Fruit fly (Drosophila melanogaster) whole organism, embryonic: ENCODE data around the gene Idua.
A peak's percentile ranks its signal among the peaks of the same experiment; 100 is the strongest.

Source experiments
- ATbp ChIP-seq: fragments of 200-800 bp; sonication (Bioruptor generic); optimal IDR thresholded peaks from 2 replicates; lab custom pipeline; 2017; ENCODE audit warnings: missing biosample characterization, mild to moderate bottlenecking, missing genetic modification characterization, missing genetic modification reagents
- Antp ChIP-seq: fragments of 200-800 bp; sonication (Bioruptor generic); optimal IDR thresholded peaks from 3 replicates; lab custom pipeline; 2016; ENCODE audit warnings: missing biosample characterization, missing genetic modification characterization
- Bdp1 ChIP-seq: fragments of 200-800 bp; sonication (Bioruptor generic); optimal IDR thresholded peaks from 3 replicates; lab custom pipeline; 2016; ENCODE audit warnings: missing biosample characterization, missing genetic modification characterization
- Bgb ChIP-seq: fragments of 200-800 bp; sonication (Bioruptor generic); IDR thresholded peaks from 2 replicates; pipeline ENCODE4 v1.3.6; 2022; ENCODE audit warnings: missing biosample characterization, missing genetic modification characterization; ENCODE audit not compliant: partially characterized antibody
- CG10366 ChIP-seq: fragments of 200-800 bp; sonication (Bioruptor generic); IDR thresholded peaks from 2 replicates; pipeline ENCODE4 v1.3.6; 2022; ENCODE audit warnings: missing biosample characterization, missing genetic modification characterization
- CG10543 ChIP-seq: fragments of 200-800 bp; sonication (Bioruptor generic); optimal IDR thresholded peaks from 3 replicates; lab custom pipeline; 2017; ENCODE audit warnings: missing biosample characterization, mild to moderate bottlenecking, missing genetic modification characterization, moderate library complexity
- CG11696 ChIP-seq: fragments of 200-800 bp; sonication (Bioruptor generic); IDR thresholded peaks from 2 replicates; pipeline ENCODE4 v1.3.6; 2022; ENCODE audit warnings: missing biosample characterization, missing genetic modification characterization
- CG1233 ChIP-seq: fragments of 200-800 bp; sonication (Bioruptor generic); optimal IDR thresholded peaks from 4 replicates; lab custom pipeline; 2018; ENCODE audit warnings: missing biosample characterization, mild to moderate bottlenecking, missing genetic modification characterization
- CG12769 ChIP-seq: fragments of 200-800 bp; sonication (Bioruptor generic); optimal IDR thresholded peaks from 2 replicates; lab custom pipeline; 2019; ENCODE audit warnings: missing biosample characterization, mild to moderate bottlenecking, missing genetic modification characterization, moderate library complexity
- CG13424 ChIP-seq: fragments of 200-800 bp; sonication (Bioruptor generic); optimal IDR thresholded peaks from 2 replicates; lab custom pipeline; 2019; ENCODE audit warnings: missing biosample characterization, mild to moderate bottlenecking, missing genetic modification characterization, moderate library complexity
- CG1603 ChIP-seq: fragments of 200-800 bp; sonication (Bioruptor generic); optimal IDR thresholded peaks from 2 replicates; lab custom pipeline; 2019; ENCODE audit warnings: missing biosample characterization, mild to moderate bottlenecking, missing genetic modification characterization, moderate library complexity
- CG17385 ChIP-seq: fragments of 200-800 bp; sonication (Bioruptor generic); optimal IDR thresholded peaks from 3 replicates; lab custom pipeline; 2018; ENCODE audit warnings: missing biosample characterization, mild to moderate bottlenecking, missing genetic modification characterization
- CG18599 ChIP-seq: fragments of 200-800 bp; sonication (Bioruptor generic); optimal IDR thresholded peaks from 3 replicates; lab custom pipeline; 2017; ENCODE audit warnings: missing biosample characterization, missing genetic modification characterization, mild to moderate bottlenecking, moderate library complexity, missing genetic modification reagents
- CG2129 ChIP-seq: fragments of 200-800 bp; sonication (Bioruptor generic); IDR thresholded peaks from 2 replicates; pipeline ENCODE4 v1.3.6; 2022; ENCODE audit warnings: missing biosample characterization, missing genetic modification characterization; ENCODE audit not compliant: partially characterized antibody
- CG2678 ChIP-seq: fragments of 200-800 bp; sonication (Bioruptor generic); optimal IDR thresholded peaks from 3 replicates; lab custom pipeline; 2019; ENCODE audit warnings: missing biosample characterization, mild to moderate bottlenecking, missing genetic modification characterization, moderate library complexity
- CG31224 ChIP-seq: fragments of 200-800 bp; sonication (Bioruptor generic); IDR thresholded peaks from 2 replicates; pipeline ENCODE4 v1.3.6; 2022; ENCODE audit warnings: missing biosample characterization, missing genetic modification characterization
- CG32767 ChIP-seq: fragments of 200-800 bp; sonication (Bioruptor generic); IDR thresholded peaks from 2 replicates; pipeline ENCODE4 v1.3.6; 2022; ENCODE audit warnings: missing biosample characterization, missing genetic modification characterization
- CG33557 ChIP-seq: fragments of 200-800 bp; sonication (Bioruptor generic); optimal IDR thresholded peaks from 2 replicates; lab custom pipeline; 2019; ENCODE audit warnings: missing biosample characterization, mild to moderate bottlenecking, missing genetic modification characterization, moderate library complexity
- CG4282 ChIP-seq: fragments of 200-800 bp; sonication (Bioruptor generic); optimal IDR thresholded peaks from 2 replicates; lab custom pipeline; 2016; ENCODE audit warnings: missing biosample characterization, missing genetic modification characterization
- CG5180 ChIP-seq: fragments of 200-800 bp; sonication (Bioruptor generic); optimal IDR thresholded peaks from 3 replicates; lab custom pipeline; 2017; ENCODE audit warnings: missing biosample characterization, missing genetic modification characterization, mild to moderate bottlenecking, moderate library complexity, missing genetic modification reagents
- CG6175 ChIP-seq: fragments of 200-800 bp; sonication (Bioruptor generic); IDR thresholded peaks from 3 replicates; pipeline ENCODE4 v1.3.6; 2022; ENCODE audit warnings: missing biosample characterization, missing genetic modification characterization
- CG6683 ChIP-seq: fragments of 200-800 bp; sonication (Bioruptor generic); optimal IDR thresholded peaks from 2 replicates; lab custom pipeline; 2017; ENCODE audit warnings: missing biosample characterization, mild to moderate bottlenecking, missing genetic modification characterization, missing genetic modification reagents
- CG7271 ChIP-seq: fragments of 200-800 bp; sonication (Bioruptor generic); optimal IDR thresholded peaks from 2 replicates; lab custom pipeline; 2018; ENCODE audit warnings: missing biosample characterization, mild to moderate bottlenecking, missing genetic modification characterization, moderate library complexity
- CG9876 ChIP-seq: fragments of 200-800 bp; sonication (Bioruptor generic); optimal IDR thresholded peaks from 2 replicates; lab custom pipeline; 2016; ENCODE audit warnings: missing biosample characterization, missing genetic modification characterization
- Camta ChIP-seq: fragments of 200-800 bp; sonication (Bioruptor generic); optimal IDR thresholded peaks from 2 replicates; lab custom pipeline; 2016; ENCODE audit warnings: missing biosample characterization, missing genetic modification characterization
- Lpt ChIP-seq: fragments of >200 bp; optimal IDR thresholded peaks from 2 replicates; lab custom pipeline; 2018; ENCODE audit warnings: missing biosample characterization, missing genetic modification characterization
- NK7.1 ChIP-seq: fragments of 200-800 bp; sonication (Bioruptor generic); optimal IDR thresholded peaks from 3 replicates; lab custom pipeline; 2016; ENCODE audit warnings: missing biosample characterization, missing genetic modification characterization
- Oaz ChIP-seq: fragments of 200-800 bp; sonication (Bioruptor generic); IDR thresholded peaks from 2 replicates; pipeline ENCODE4 v1.3.6; 2022; ENCODE audit warnings: missing biosample characterization, missing genetic modification characterization
- Oli ChIP-seq: fragments of 200-800 bp; sonication (Bioruptor generic); optimal IDR thresholded peaks from 2 replicates; lab custom pipeline; 2018; ENCODE audit warnings: missing biosample characterization, mild to moderate bottlenecking, missing genetic modification characterization, moderate library complexity
- al ChIP-seq: fragments of 200-800 bp; sonication (Bioruptor generic); IDR thresholded peaks from 2 replicates; pipeline ENCODE4 v1.3.6; 2022; ENCODE audit warnings: missing biosample characterization, missing genetic modification characterization
- ap ChIP-seq: fragments of 200-800 bp; sonication (Bioruptor generic); IDR thresholded peaks from 2 replicates; pipeline ENCODE4 v1.3.6; 2022; ENCODE audit warnings: missing biosample characterization, missing genetic modification characterization
- btn ChIP-seq: fragments of 200-800 bp; sonication (Bioruptor generic); optimal IDR thresholded peaks from 2 replicates; lab custom pipeline; 2016; ENCODE audit warnings: missing biosample characterization, missing genetic modification characterization
- chn ChIP-seq: fragments of 200-800 bp; sonication (Bioruptor generic); optimal IDR thresholded peaks from 2 replicates; lab custom pipeline; 2016; ENCODE audit warnings: missing biosample characterization, missing genetic modification characterization
- crol ChIP-seq: fragments of 200-800 bp; sonication (Bioruptor generic); IDR thresholded peaks from 2 replicates; pipeline ENCODE4 v1.3.6; 2022; ENCODE audit warnings: missing biosample characterization, missing genetic modification characterization
- en ChIP-seq: fragments of 200-800 bp; sonication (Bioruptor generic); optimal IDR thresholded peaks from 2 replicates; lab custom pipeline; 2016; ENCODE audit warnings: missing biosample characterization, missing genetic modification characterization
- ewg ChIP-seq: fragments of 200-800 bp; sonication (Bioruptor generic); optimal IDR thresholded peaks from 3 replicates; lab custom pipeline; 2017; ENCODE audit warnings: mild to moderate bottlenecking, missing biosample characterization, missing genetic modification reagents, missing genetic modification characterization
- hbn ChIP-seq: fragments of 200-800 bp; sonication (Bioruptor generic); IDR thresholded peaks from 2 replicates; pipeline ENCODE4 v1.3.6; 2022; ENCODE audit warnings: missing biosample characterization, missing genetic modification characterization; ENCODE audit not compliant: partially characterized antibody
- hth ChIP-seq: fragments of >200 bp; optimal IDR thresholded peaks from 2 replicates; lab custom pipeline; 2017; ENCODE audit warnings: inconsistent platforms
- nerfin-2 ChIP-seq: fragments of 200-800 bp; sonication (Bioruptor generic); IDR thresholded peaks from 2 replicates; pipeline ENCODE4 v1.3.6; 2022; ENCODE audit warnings: missing biosample characterization, missing genetic modification characterization; ENCODE audit not compliant: partially characterized antibody
- peb ChIP-seq: fragments of 200-800 bp; sonication (Bioruptor generic); IDR thresholded peaks from 2 replicates; pipeline ENCODE4 v1.3.6; 2022; ENCODE audit warnings: missing biosample characterization, missing genetic modification characterization
- prd ChIP-seq, 3 experiments: fragments of >200 bp in 2 of 3; fragments of 200-800 bp in 1 of 3; sonication (Bioruptor generic) in 1 of 3; optimal IDR thresholded peaks in 2 of 3; IDR thresholded peaks in 1 of 3; 2 replicates in 2 of 3; 3 replicates in 1 of 3; pipeline versions ENCODE4 v1.3.6 to Lab custom; 2017 to 2022; ENCODE audit warnings: missing biosample characterization in 1 of 3, missing genetic modification characterization in 1 of 3
- sens ChIP-seq: fragments of 200-800 bp; sonication (Bioruptor generic); peaks from one replicate; lab custom pipeline; 2016; ENCODE audit warnings: missing biosample characterization, missing genetic modification characterization
- sima ChIP-seq: fragments of 200-800 bp; sonication (Bioruptor generic); optimal IDR thresholded peaks from 2 replicates; lab custom pipeline; 2016; ENCODE audit warnings: missing biosample characterization, missing genetic modification characterization
- sna ChIP-seq: fragments of 200-800 bp; sonication (Bioruptor generic); IDR thresholded peaks from 2 replicates; pipeline ENCODE4 v1.3.6; 2022; ENCODE audit warnings: missing biosample characterization, missing genetic modification characterization; ENCODE audit not compliant: partially characterized antibody
- sqz ChIP-seq: fragments of 200-800 bp; sonication (Bioruptor generic); optimal IDR thresholded peaks from 3 replicates; lab custom pipeline; 2018; ENCODE audit warnings: missing biosample characterization, mild to moderate bottlenecking, missing genetic modification characterization
- tap ChIP-seq: fragments of 200-800 bp; optimal IDR thresholded peaks from 3 replicates; lab custom pipeline; 2019; ENCODE audit warnings: missing biosample characterization, mild to moderate bottlenecking, missing genetic modification characterization, moderate library complexity
- trh ChIP-seq: fragments of 200-800 bp; sonication (Bioruptor generic); optimal IDR thresholded peaks from 2 replicates; lab custom pipeline; 2016; ENCODE audit warnings: missing biosample characterization, missing genetic modification characterization
- vfl ChIP-seq: fragments of 200-800 bp; sonication (Bioruptor generic); optimal IDR thresholded peaks from 2 replicates; lab custom pipeline; 2016; ENCODE audit warnings: missing biosample characterization, missing genetic modification characterization
- zen ChIP-seq: fragments of 200-800 bp; sonication (Bioruptor generic); optimal IDR thresholded peaks from 3 replicates; lab custom pipeline; 2018; ENCODE audit warnings: missing biosample characterization, mild to moderate bottlenecking, missing genetic modification characterization, moderate library complexity

The Idua gene

DNA sequence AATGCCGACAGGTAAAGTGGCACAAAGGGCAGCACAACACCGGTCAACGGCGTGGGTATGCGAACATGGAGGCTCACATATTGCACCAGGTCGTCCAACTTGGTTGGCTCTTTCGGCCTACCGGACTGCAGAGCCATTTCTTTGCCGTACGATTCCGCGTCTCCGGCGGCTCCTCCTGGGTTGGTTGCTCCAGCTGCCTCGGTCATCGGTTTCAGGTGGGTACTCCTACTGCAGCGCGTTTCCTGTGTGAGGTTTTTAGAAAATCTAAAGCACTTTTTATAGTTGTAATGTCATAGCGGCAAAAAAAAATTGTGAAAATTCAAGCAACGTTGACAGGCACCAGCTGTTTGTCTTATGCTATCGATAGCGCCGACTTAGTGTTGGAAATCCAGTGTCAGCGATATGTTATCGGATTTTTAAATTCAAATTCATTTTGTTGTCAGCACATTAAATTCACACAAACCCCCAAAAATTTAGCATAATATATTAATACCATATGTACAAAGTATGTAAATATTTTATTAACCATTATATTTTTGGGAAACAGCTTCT, 7.2 kb upstream of the Idua start, which contains the start of gene CG6230 (continued):
- no peak for TF ChIP-seq peb
- TF ChIP-seq CG18599: no peak
- TF ChIP-seq CG6175 (GFP tag; lab: Robert Waterston, UW): no peak
- TF ChIP-seq Lpt (GFP tag; lab: Kevin White, UChicago): no peak
- no peak for TF ChIP-seq Oli (tag; lab: Kevin White, UChicago)
- TF ChIP-seq trh (GFP tag; lab: Kevin White, UChicago): no peak
- no peak for TF ChIP-seq sima (GFP tag; lab: Kevin White, UChicago)
- TF ChIP-seq CG33557 (GFP tag; lab: Kevin White, UChicago): no peak
- peak; percentile 71 for TF ChIP-seq Bgb (GFP tag; lab: Robert Waterston, UW)
- TF ChIP-seq CG2129 (GFP tag; lab: Robert Waterston, UW): peak; percentile 33; the same call in 1 of the 2 replicates
- TF ChIP-seq al (GFP tag; lab: Robert Waterston, UW): no peak
- TF ChIP-seq Antp (GFP tag; lab: Kevin White, UChicago): no peak
- no peak for TF ChIP-seq CG7271 (tag; lab: Kevin White, UChicago)
- TF ChIP-seq CG32767 (GFP tag; lab: Robert Waterston, UW): no peak
- no peak for TF ChIP-seq ATbp (GFP tag; lab: Kevin White, UChicago)
- no peak for TF ChIP-seq vfl (GFP tag; lab: Kevin White, UChicago)

DNA sequence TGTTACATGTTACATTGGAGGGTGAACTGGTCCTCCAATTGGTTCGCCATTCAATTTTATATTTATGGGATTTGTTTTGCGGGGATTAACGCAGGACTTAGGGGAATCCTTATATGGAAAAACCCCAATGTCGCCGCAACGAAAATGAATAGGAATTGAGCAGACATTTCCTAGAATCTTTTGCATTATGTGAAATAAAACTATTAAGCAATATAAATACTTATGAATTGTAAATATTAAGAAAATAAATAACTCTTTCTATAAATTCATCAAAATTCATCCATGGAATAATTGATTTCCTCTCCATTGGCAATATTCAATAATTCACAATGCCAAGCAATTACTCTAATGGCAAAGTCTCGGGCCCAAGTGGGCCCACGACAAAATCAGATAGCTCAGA, 853 bp upstream of the Idua start, which contains the start of gene Gr32a:
Gene Gr32a (plus strand): TSS at position 301 of the 400 bp plus-strand sequence.
- TF ChIP-seq ap: no peak
- TF ChIP-seq CG1233 (GFP tag; lab: Kevin White, UChicago): no peak
- TF ChIP-seq Oaz (GFP tag; lab: Robert Waterston, UW): no peak
- no peak for TF ChIP-seq sqz
- TF ChIP-seq hbn (GFP tag; lab: Robert Waterston, UW): no peak
- TF ChIP-seq CG31224 (GFP tag; lab: Robert Waterston, UW): no peak
- TF ChIP-seq ewg: no peak
- no peak for TF ChIP-seq CG11696
- no peak for TF ChIP-seq NK7.1 (GFP tag; lab: Kevin White, UChicago)
- no peak for TF ChIP-seq CG9876 (GFP tag; lab: Kevin White, UChicago)
- TF ChIP-seq CG1603 (tag; lab: Kevin White, UChicago): no peak
- no peak for TF ChIP-seq en (GFP tag; lab: Kevin White, UChicago)
- no peak for TF ChIP-seq CG13424 (tag; lab: Kevin White, UChicago)
- TF ChIP-seq CG12769 (tag; lab: Kevin White, UChicago): no peak
- no peak for TF ChIP-seq CG10366
- no peak for TF ChIP-seq sna

DNA sequence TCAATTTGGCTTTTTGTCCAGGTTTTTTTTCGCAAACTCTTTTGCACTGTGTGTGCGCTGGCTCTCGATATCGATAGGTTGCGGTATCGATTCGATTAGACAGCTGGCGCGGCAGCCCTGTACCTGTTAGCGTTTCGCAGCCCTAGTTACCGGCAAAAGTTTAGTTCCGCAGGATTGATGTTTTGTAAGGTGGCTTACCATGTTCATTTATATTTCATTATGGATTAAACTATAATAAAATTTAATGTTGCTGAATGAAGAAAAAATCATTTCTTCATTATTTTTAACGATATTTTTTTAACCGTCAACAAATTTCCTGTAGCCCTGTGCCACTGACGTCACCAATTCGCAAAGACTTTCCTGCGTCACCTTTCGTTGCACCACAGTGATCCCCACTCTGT, 6.3 kb downstream of the Idua start, which contains the start of gene Reps:
Gene Reps (minus strand): TSS at position 84 of the 401 bp plus-strand sequence.
- peak; percentile 100 for TF ChIP-seq sens
- peak; percentile 93 for TF ChIP-seq Bdp1 (GFP tag; lab: Kevin White, UChicago)
- TF ChIP-seq CG6683: peak; percentile 95
- TF ChIP-seq nerfin-2: peak; percentile 68
- peak; percentile 98 for TF ChIP-seq CG2678 (tag; lab: Kevin White, UChicago)
- peak; percentile 94 for TF ChIP-seq btn
- TF ChIP-seq CG5180: peak; percentile 89
- peak; percentile 97 for TF ChIP-seq tap (tag; lab: Kevin White, UChicago)
- TF ChIP-seq zen: peak; percentile 99
- no peak for TF ChIP-seq prd (optimal IDR thresholded peaks at IDR 0.05; lab: Kevin White, UChicago)
- peak; percentile 100 for TF ChIP-seq prd (GFP tag; IDR thresholded peaks at IDR 0.05; lab: Robert Waterston, UW)
- no peak for TF ChIP-seq hth
- TF ChIP-seq crol: peak; percentile 82
- peak; percentile 92 for TF ChIP-seq CG4282 (GFP tag; lab: Kevin White, UChicago)
- TF ChIP-seq CG17385 (GFP tag; lab: Kevin White, UChicago): peak; percentile 95
- TF ChIP-seq CG10543 (GFP tag; lab: Kevin White, UChicago): peak; percentile 96
- peak; percentile 98 for TF ChIP-seq Camta
- peak; percentile 99 for TF ChIP-seq CG10366
- TF ChIP-seq chn: peak; percentile 99
